Fruit fly (Drosophila melanogaster) whole organism, embryonic: Measurements from ENCODE around the gene CG18675.
A peak's percentile ranks its signal among the peaks of the same experiment; 100 is the strongest.

Experiments
- Adf1 ChIP-seq: fragments of 200-800 bp; sonication (Bioruptor generic); IDR thresholded peaks from 2 replicates; pipeline ENCODE4 v1.3.6; 2022; ENCODE audit warnings: missing biosample characterization, missing genetic modification characterization
- Bgb ChIP-seq: fragments of 200-800 bp; sonication (Bioruptor generic); IDR thresholded peaks from 2 replicates; pipeline ENCODE4 v1.3.6; 2022; ENCODE audit warnings: missing biosample characterization, missing genetic modification characterization; ENCODE audit not compliant: partially characterized antibody
- CG12299 ChIP-seq: fragments of 200-800 bp; sonication (Bioruptor generic); optimal IDR thresholded peaks from 2 replicates; lab custom pipeline; 2018; ENCODE audit warnings: missing biosample characterization, mild to moderate bottlenecking, missing genetic modification characterization
- CG12391 ChIP-seq: fragments of 200-800 bp; sonication (Bioruptor generic); optimal IDR thresholded peaks from 3 replicates; lab custom pipeline; 2018; ENCODE audit warnings: missing biosample characterization, mild to moderate bottlenecking, missing genetic modification characterization, moderate library complexity
- CG17385 ChIP-seq: fragments of 200-800 bp; sonication (Bioruptor generic); optimal IDR thresholded peaks from 3 replicates; lab custom pipeline; 2018; ENCODE audit warnings: missing biosample characterization, mild to moderate bottlenecking, missing genetic modification characterization
- CG17829 ChIP-seq: fragments of 200-800 bp; optimal IDR thresholded peaks from 2 replicates; lab custom pipeline; 2019; ENCODE audit warnings: missing biosample characterization, mild to moderate bottlenecking, missing genetic modification characterization, moderate library complexity
- CG2116 ChIP-seq: fragments of 200-800 bp; sonication (Bioruptor generic); optimal IDR thresholded peaks from 3 replicates; lab custom pipeline; 2018; ENCODE audit warnings: missing biosample characterization, mild to moderate bottlenecking, missing genetic modification characterization
- CG2129 ChIP-seq: fragments of 200-800 bp; sonication (Bioruptor generic); IDR thresholded peaks from 2 replicates; pipeline ENCODE4 v1.3.6; 2022; ENCODE audit warnings: missing biosample characterization, missing genetic modification characterization; ENCODE audit not compliant: partially characterized antibody
- CG31365 ChIP-seq: fragments of 200-800 bp; sonication (Bioruptor generic); optimal IDR thresholded peaks from 2 replicates; lab custom pipeline; 2018; ENCODE audit warnings: missing biosample characterization, mild to moderate bottlenecking, missing genetic modification characterization
- CG34224 ChIP-seq: fragments of 200-800 bp; sonication (Bioruptor generic); IDR thresholded peaks from 3 replicates; pipeline ENCODE4 v1.3.6; 2022; ENCODE audit warnings: missing biosample characterization, missing genetic modification characterization; ENCODE audit not compliant: partially characterized antibody
- CG4360 ChIP-seq: fragments of 200-800 bp; sonication (Bioruptor generic); IDR thresholded peaks from 2 replicates; pipeline ENCODE4 v1.3.6; 2022; ENCODE audit warnings: missing biosample characterization, missing genetic modification characterization
- CG6175 ChIP-seq: fragments of 200-800 bp; sonication (Bioruptor generic); IDR thresholded peaks from 3 replicates; pipeline ENCODE4 v1.3.6; 2022; ENCODE audit warnings: missing biosample characterization, missing genetic modification characterization
- CG6791 ChIP-seq: fragments of 200-800 bp; sonication (Bioruptor generic); IDR thresholded peaks from 3 replicates; pipeline ENCODE4 v1.3.6; 2022; ENCODE audit warnings: missing biosample characterization, missing genetic modification characterization; ENCODE audit not compliant: partially characterized antibody
- D ChIP-seq, 2 experiments: fragments of 200-800 bp in 1 of 2; fragments of >200 bp in 1 of 2; sonication (Bioruptor generic) in 1 of 2; optimal IDR thresholded peaks; 2 replicates in 1 of 2; 3 replicates in 1 of 2; lab custom pipeline; 2017; ENCODE audit warnings: mild to moderate bottlenecking in 1 of 2, missing biosample characterization in 1 of 2, missing genetic modification characterization in 1 of 2, missing genetic modification reagents in 1 of 2
- Dfd ChIP-seq, 2 experiments: fragments of >200 bp; optimal IDR thresholded peaks; 2 replicates each; lab custom pipeline; 2017; ENCODE audit warnings: missing biosample characterization in 2 of 2, missing genetic modification characterization in 2 of 2
- Dip3 ChIP-seq: fragments of 200-800 bp; sonication (Bioruptor generic); optimal IDR thresholded peaks from 3 replicates; lab custom pipeline; 2016; ENCODE audit warnings: missing biosample characterization, missing genetic modification characterization
- E2f2 ChIP-seq: fragments of 200-800 bp; sonication (Bioruptor generic); IDR thresholded peaks from 2 replicates; pipeline ENCODE4 v1.3.6; 2022; ENCODE audit warnings: missing biosample characterization, missing genetic modification characterization
- HLHmδ ChIP-seq: fragments of 200-800 bp; sonication (Bioruptor generic); optimal IDR thresholded peaks from 2 replicates; lab custom pipeline; 2018; ENCODE audit warnings: missing biosample characterization, mild to moderate bottlenecking, missing genetic modification characterization, moderate library complexity
- HmgZ ChIP-seq: fragments of 200-800 bp; sonication (Bioruptor generic); optimal IDR thresholded peaks from 2 replicates; lab custom pipeline; 2018; ENCODE audit warnings: missing biosample characterization, mild to moderate bottlenecking, missing genetic modification characterization
- MESR4 ChIP-seq: fragments of 200-800 bp; sonication (Bioruptor generic); optimal IDR thresholded peaks from 2 replicates; lab custom pipeline; 2018; ENCODE audit warnings: missing biosample characterization, mild to moderate bottlenecking, missing genetic modification characterization, moderate library complexity
- Med ChIP-seq: fragments of 200-800 bp; sonication (Bioruptor generic); peaks from one replicate; lab custom pipeline; 2016; ENCODE audit warnings: missing biosample characterization, missing genetic modification characterization, mild to moderate bottlenecking, inconsistent platforms, moderate library complexity
- Myb ChIP-seq: fragments of 200-800 bp; sonication (Bioruptor generic); optimal IDR thresholded peaks from 2 replicates; lab custom pipeline; 2016; ENCODE audit warnings: missing biosample characterization, missing genetic modification characterization
- Opbp ChIP-seq: fragments of 200-800 bp; sonication (Bioruptor generic); IDR thresholded peaks from 3 replicates; pipeline ENCODE4 v1.3.6; 2022; ENCODE audit warnings: missing biosample characterization, missing genetic modification characterization; ENCODE audit not compliant: partially characterized antibody
- Sin3A ChIP-seq: fragments of >200 bp; optimal IDR thresholded peaks from 2 replicates; lab custom pipeline; 2018
- Sry-δ ChIP-seq: fragments of 200-800 bp; sonication (Bioruptor generic); optimal IDR thresholded peaks from 2 replicates; lab custom pipeline; 2016; ENCODE audit warnings: missing biosample characterization, missing genetic modification characterization
- Usf ChIP-seq: fragments of 200-800 bp; sonication (Bioruptor generic); optimal IDR thresholded peaks from 2 replicates; lab custom pipeline; 2017; ENCODE audit warnings: missing genotype, missing biosample characterization, missing genetic modification characterization
- Vsx1 ChIP-seq: fragments of 200-800 bp; sonication (Bioruptor generic); optimal IDR thresholded peaks from 2 replicates; lab custom pipeline; 2017; ENCODE audit warnings: missing biosample characterization, mild to moderate bottlenecking, missing genetic modification characterization, missing genetic modification reagents
- YL-1 ChIP-seq: fragments of 200-800 bp; sonication (Bioruptor generic); optimal IDR thresholded peaks from 3 replicates; lab custom pipeline; 2017; ENCODE audit warnings: missing biosample characterization, mild to moderate bottlenecking, missing genetic modification characterization
- aop ChIP-seq: fragments of 200-800 bp; sonication (Bioruptor generic); IDR thresholded peaks from 2 replicates; pipeline ENCODE4 v1.3.6; 2022; ENCODE audit warnings: missing biosample characterization, missing genetic modification characterization
- crol ChIP-seq: fragments of 200-800 bp; sonication (Bioruptor generic); IDR thresholded peaks from 2 replicates; pipeline ENCODE4 v1.3.6; 2022; ENCODE audit warnings: missing biosample characterization, missing genetic modification characterization
- crp ChIP-seq, 2 experiments: fragments of 200-800 bp; sonication (Bioruptor generic); optimal IDR thresholded peaks; 2 replicates in 1 of 2; 3 replicates in 1 of 2; lab custom pipeline; 2017; ENCODE audit warnings: missing biosample characterization in 2 of 2, missing genetic modification characterization in 2 of 2, mild to moderate bottlenecking in 1 of 2, moderate library complexity in 1 of 2
- dm ChIP-seq: fragments of 200-800 bp; sonication (Bioruptor generic); optimal IDR thresholded peaks from 3 replicates; lab custom pipeline; 2016; ENCODE audit warnings: missing biosample characterization, missing genetic modification characterization
- gfzf ChIP-seq: fragments of 200-800 bp; sonication (Bioruptor generic); optimal IDR thresholded peaks from 2 replicates; lab custom pipeline; 2016; ENCODE audit warnings: missing biosample characterization, mild to moderate bottlenecking, missing genetic modification characterization, moderate library complexity
- grau ChIP-seq: fragments of 200-800 bp; optimal IDR thresholded peaks from 3 replicates; lab custom pipeline; 2019; ENCODE audit warnings: missing biosample characterization, mild to moderate bottlenecking, missing genetic modification characterization, moderate library complexity
- her ChIP-seq: fragments of 200-800 bp; sonication (Bioruptor generic); optimal IDR thresholded peaks from 2 replicates; lab custom pipeline; 2016; ENCODE audit warnings: missing biosample characterization, missing genetic modification characterization
- insv ChIP-seq, 2 experiments: fragments of 200-800 bp; sonication (Bioruptor generic); optimal IDR thresholded peaks; 3 replicates each; lab custom pipeline; 2016 to 2018; ENCODE audit warnings: missing biosample characterization in 2 of 2, missing genetic modification characterization in 2 of 2
- lola ChIP-seq, 3 experiments: fragments of >200 bp in 2 of 3; fragments of 200-800 bp in 1 of 3; sonication (Bioruptor generic) in 1 of 3; optimal IDR thresholded peaks; 2 replicates each; lab custom pipeline; 2017 to 2019; ENCODE audit warnings: missing biosample characterization in 3 of 3, missing genetic modification characterization in 3 of 3, mild to moderate bottlenecking in 1 of 3, moderate library complexity in 1 of 3
- nerfin-1 ChIP-seq: fragments of 200-800 bp; sonication (Bioruptor generic); optimal IDR thresholded peaks from 3 replicates; lab custom pipeline; 2019; ENCODE audit warnings: missing biosample characterization, mild to moderate bottlenecking, missing genetic modification characterization, moderate library complexity
- odd ChIP-seq: fragments of 200-800 bp; sonication (Bioruptor generic); optimal IDR thresholded peaks from 2 replicates; lab custom pipeline; 2017; ENCODE audit warnings: missing biosample characterization, mild to moderate bottlenecking, missing genetic modification characterization
- onecut ChIP-seq: fragments of 200-800 bp; sonication (Bioruptor generic); IDR thresholded peaks from 2 replicates; pipeline ENCODE4 v1.3.6; 2022; ENCODE audit warnings: missing biosample characterization, missing genetic modification characterization
- phol ChIP-seq: fragments of 200-800 bp; sonication (Bioruptor generic); optimal IDR thresholded peaks from 3 replicates; lab custom pipeline; 2018; ENCODE audit warnings: missing biosample characterization, mild to moderate bottlenecking, missing genetic modification characterization, moderate library complexity
- psq ChIP-seq: fragments of 200-800 bp; sonication (Bioruptor generic); optimal IDR thresholded peaks from 2 replicates; lab custom pipeline; 2017; ENCODE audit warnings: missing biosample characterization, missing genetic modification characterization
- scrt ChIP-seq: fragments of 200-800 bp; sonication (Bioruptor generic); optimal IDR thresholded peaks from 2 replicates; lab custom pipeline; 2018; ENCODE audit warnings: missing biosample characterization, mild to moderate bottlenecking, missing genetic modification characterization, moderate library complexity
- shn ChIP-seq: fragments of 200-800 bp; sonication (Bioruptor generic); optimal IDR thresholded peaks from 3 replicates; lab custom pipeline; 2016; ENCODE audit warnings: missing biosample characterization, missing genetic modification characterization
- tap ChIP-seq: fragments of 200-800 bp; optimal IDR thresholded peaks from 3 replicates; lab custom pipeline; 2019; ENCODE audit warnings: missing biosample characterization, mild to moderate bottlenecking, missing genetic modification characterization, moderate library complexity
- zen2 ChIP-seq: fragments of 200-800 bp; sonication (Bioruptor generic); IDR thresholded peaks from 3 replicates; pipeline ENCODE4 v1.3.6; 2022; ENCODE audit warnings: missing biosample characterization, missing genetic modification characterization; ENCODE audit not compliant: partially characterized antibody

CG18675 gene

DNA sequence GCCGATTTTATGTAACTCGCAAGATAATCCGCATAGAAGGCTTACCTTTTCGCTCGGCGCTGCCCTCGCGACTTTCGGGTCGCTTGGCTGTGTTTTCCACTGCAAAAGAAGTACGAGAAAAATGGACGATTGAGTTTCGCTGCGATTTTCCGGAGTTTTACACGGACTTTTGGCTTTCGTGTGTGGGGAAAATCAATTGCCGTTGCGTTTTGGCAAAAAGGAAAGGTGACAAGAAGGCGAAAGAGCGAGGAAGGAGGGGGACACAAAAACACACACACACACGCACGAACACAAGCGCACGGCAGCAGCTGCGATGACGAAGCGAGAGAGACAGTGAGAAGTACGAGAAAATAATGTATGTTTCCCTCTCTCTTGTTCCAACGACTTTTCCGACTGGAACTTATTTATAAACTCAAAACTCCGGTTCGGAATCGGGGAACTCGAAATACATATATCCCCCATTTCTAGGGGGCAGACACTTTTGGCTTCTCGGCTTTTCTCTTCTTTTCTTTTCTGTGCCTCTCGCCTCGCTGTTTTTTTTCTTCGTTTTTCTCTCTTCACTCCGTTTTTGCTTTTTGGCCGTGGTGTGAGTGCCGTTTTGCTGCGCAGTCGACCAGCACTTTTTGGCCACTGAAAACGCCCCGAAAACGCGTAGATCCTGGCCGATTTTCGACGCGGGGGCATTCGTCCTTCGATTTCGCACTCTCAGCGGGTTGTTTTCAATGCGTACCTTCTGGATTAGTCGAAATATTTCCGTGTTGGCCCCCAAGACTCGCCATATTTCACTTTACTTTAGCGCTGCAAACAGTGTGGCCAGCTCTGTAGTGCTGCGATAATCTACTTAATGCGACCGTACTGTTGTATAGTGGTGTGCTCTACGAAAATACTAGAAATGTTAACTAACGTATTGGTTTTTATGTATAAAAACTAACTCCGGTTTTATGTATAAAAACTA lies 39.7 kb upstream of the CG18675 start, which contains the start of gene ens (continued):
- TF ChIP-seq HmgZ (tag; lab: Kevin White, UChicago): peak; percentile 6
- TF ChIP-seq nerfin-1: no peak
- TF ChIP-seq shn (GFP tag; lab: Kevin White, UChicago): no peak
- TF ChIP-seq Adf1 (GFP tag; lab: Robert Waterston, UW): peak; percentile 21; the same call in 1 of the 2 replicates
- no peak for TF ChIP-seq CG12391 (tag; lab: Kevin White, UChicago)
- TF ChIP-seq Vsx1: no peak
- peak; percentile 5 for TF ChIP-seq grau (tag; lab: Kevin White, UChicago)
- TF ChIP-seq aop (GFP tag; lab: Robert Waterston, UW): 0 out of 2 replicates have a peak, but pooled peaks have one; percentile 9
- TF ChIP-seq CG6175 (GFP tag; lab: Robert Waterston, UW): no peak
- 0 out of 3 replicates have a peak, but pooled peaks have one; percentile 52 for TF ChIP-seq Opbp (GFP tag; lab: Robert Waterston, UW)
- peak; percentile 91 for TF ChIP-seq gfzf
- TF ChIP-seq CG2129 (GFP tag; lab: Robert Waterston, UW): no peak
- peak; percentile 54 for TF ChIP-seq onecut
- no peak for TF ChIP-seq D (optimal IDR thresholded peaks at IDR 0.05; lab: Kevin White, UChicago)
- TF ChIP-seq D (GFP tag; optimal IDR thresholded peaks at IDR 0.05; lab: Kevin White, UChicago): no peak
- peak in 1 of 2 experiments; percentile 52 for TF ChIP-seq insv (GFP tag; optimal IDR thresholded peaks at IDR 0.05; lab: Kevin White, UChicago)
- peak; percentile 65 for TF ChIP-seq Myb (GFP tag; lab: Kevin White, UChicago)
- TF ChIP-seq CG17385: peak; percentile 20
- TF ChIP-seq tap: no peak
- peak; percentile 64 for TF ChIP-seq Med (GFP tag; lab: Kevin White, UChicago)
- no peak for TF ChIP-seq zen2
- no peak for TF ChIP-seq lola (GFP tag; optimal IDR thresholded peaks at IDR 0.05; lab: Kevin White, UChicago)
- TF ChIP-seq psq: peak; percentile 71
- no peak for TF ChIP-seq odd (GFP tag; lab: Kevin White, UChicago)
- no peak for TF ChIP-seq her (GFP tag; lab: Kevin White, UChicago)
- TF ChIP-seq crol: peak; percentile 77
- TF ChIP-seq Dip3 (GFP tag; lab: Kevin White, UChicago): no peak
- TF ChIP-seq crp (GFP tag; optimal IDR thresholded peaks at IDR 0.05; lab: Kevin White, UChicago): peak in 1 of 2 experiments; percentile 14
- TF ChIP-seq YL-1 (GFP tag; lab: Kevin White, UChicago): peak; percentile 78
- TF ChIP-seq Dfd (GFP tag; optimal IDR thresholded peaks at IDR 0.05; lab: Kevin White, UChicago): no peak
- no peak for TF ChIP-seq Usf (GFP tag; lab: Kevin White, UChicago)
- TF ChIP-seq CG34224: 0 out of 3 replicates have a peak, but pooled peaks have one; percentile 29
- TF ChIP-seq CG2116 (GFP tag; lab: Kevin White, UChicago): no peak
- TF ChIP-seq CG12299 (tag; lab: Kevin White, UChicago): peak; percentile 22
- TF ChIP-seq CG6791 (GFP tag; lab: Robert Waterston, UW): no peak
- peak; percentile 51 for TF ChIP-seq Bgb (GFP tag; lab: Robert Waterston, UW)
- peak; percentile 94 for TF ChIP-seq MESR4 (GFP tag; lab: Kevin White, UChicago)
- TF ChIP-seq Sry-δ (GFP tag; lab: Kevin White, UChicago): peak; percentile 47
- TF ChIP-seq HLHmδ (GFP tag; lab: Kevin White, UChicago): no peak
- TF ChIP-seq Sin3A: peak; percentile 31
- peak; percentile 34 for TF ChIP-seq dm (GFP tag; lab: Kevin White, UChicago)
- TF ChIP-seq CG4360 (GFP tag; lab: Robert Waterston, UW): no peak
- TF ChIP-seq phol (tag; lab: Kevin White, UChicago): peak; percentile 72
- peak; percentile 3 for TF ChIP-seq CG17829 (tag; lab: Kevin White, UChicago)
- TF ChIP-seq CG31365 (tag; lab: Kevin White, UChicago): no peak
- TF ChIP-seq scrt: no peak
- peak; percentile 42; the same call in 1 of the 2 replicates for TF ChIP-seq E2f2
